Worm (Caenorhabditis elegans) whole organism, L2 larva: Measurements from ENCODE around the gene col-81.

Source experiments
- C34F6.9 ChIP-seq: fragments of 150-350 bp; optimal IDR thresholded peaks from 2 replicates; lab custom pipeline; 2014; ENCODE audit warnings: missing biosample characterization, missing genetic modification characterization
- ZK546.5 ChIP-seq: sonication (generic microtip); optimal IDR thresholded peaks from 2 replicates; lab custom pipeline; 2017; ENCODE audit warnings: missing biosample characterization, missing genetic modification characterization
- ama-1 ChIP-seq: fragments of 150-350 bp; optimal IDR thresholded peaks from 2 replicates; lab custom pipeline; 2018; ENCODE audit warnings: inconsistent platforms
- ceh-16 ChIP-seq: fragments of 150-350 bp; optimal IDR thresholded peaks from 2 replicates; lab custom pipeline; 2014; ENCODE audit warnings: missing biosample characterization, missing genetic modification characterization
- dmd-4 ChIP-seq: sonication (generic microtip); optimal IDR thresholded peaks from 2 replicates; lab custom pipeline; 2017; ENCODE audit warnings: missing biosample characterization, missing genetic modification characterization
- egl-27 ChIP-seq: sonication (generic microtip); optimal IDR thresholded peaks from 3 replicates; lab custom pipeline; 2017; ENCODE audit warnings: missing biosample characterization, missing genetic modification reagents, missing genetic modification characterization
- elt-1 ChIP-seq: fragments of 150-350 bp; optimal IDR thresholded peaks from 2 replicates; lab custom pipeline; 2014; ENCODE audit warnings: missing biosample characterization, missing genetic modification characterization
- elt-3 ChIP-seq: sonication (generic microtip); optimal IDR thresholded peaks from 2 replicates; lab custom pipeline; 2017; ENCODE audit warnings: missing biosample characterization, missing genetic modification characterization
- lin-11 ChIP-seq: fragments of 150-350 bp; sonication (generic microtip); optimal IDR thresholded peaks from 2 replicates; lab custom pipeline; 2014; ENCODE audit warnings: missing biosample characterization, missing genetic modification characterization, inconsistent platforms, mixed read lengths
- lin-39 ChIP-seq: fragments of 150-350 bp; optimal IDR thresholded peaks from 2 replicates; lab custom pipeline; 2014; ENCODE audit warnings: missing biosample characterization, missing genetic modification reagents, missing genetic modification characterization
- mbf-1 ChIP-seq: sonication (generic microtip); optimal IDR thresholded peaks from 2 replicates; lab custom pipeline; 2017; ENCODE audit warnings: missing biosample characterization, missing genetic modification characterization
- nhr-12 ChIP-seq: fragments of 150-350 bp; optimal IDR thresholded peaks from 2 replicates; lab custom pipeline; 2014; ENCODE audit warnings: missing biosample characterization, missing genetic modification characterization
- nhr-129 ChIP-seq: fragments of 150-350 bp; optimal IDR thresholded peaks from 2 replicates; lab custom pipeline; 2014; ENCODE audit warnings: missing biosample characterization, missing genetic modification characterization
- nhr-23 ChIP-seq: fragments of 150-350 bp; optimal IDR thresholded peaks from 2 replicates; lab custom pipeline; 2014; ENCODE audit warnings: missing biosample characterization, missing genetic modification reagents, missing genetic modification characterization
- nhr-237 ChIP-seq: fragments of 150-350 bp; optimal IDR thresholded peaks from 2 replicates; lab custom pipeline; 2014; ENCODE audit warnings: missing biosample characterization, missing genetic modification characterization
- nhr-25 ChIP-seq: fragments of 150-350 bp; sonication (generic microtip); optimal IDR thresholded peaks from 3 replicates; lab custom pipeline; 2014; ENCODE audit warnings: missing biosample characterization, missing genetic modification characterization
- peb-1 ChIP-seq: fragments of 150-350 bp; optimal IDR thresholded peaks from 2 replicates; lab custom pipeline; 2014; ENCODE audit warnings: missing biosample characterization, missing genetic modification characterization
- sem-4 ChIP-seq: fragments of 150-350 bp; optimal IDR thresholded peaks from 2 replicates; lab custom pipeline; 2014; ENCODE audit warnings: missing biosample characterization, missing genetic modification reagents, missing genetic modification characterization
- skn-1 ChIP-seq: sonication (generic microtip); optimal IDR thresholded peaks from 2 replicates; lab custom pipeline; 2017; ENCODE audit warnings: missing biosample characterization, missing genetic modification characterization
- sma-3 ChIP-seq: sonication (generic microtip); optimal IDR thresholded peaks from 2 replicates; lab custom pipeline; 2016; ENCODE audit warnings: missing genetic modification reagents, missing genetic modification characterization, missing compliant biosample characterization
- sma-9 ChIP-seq, 2 experiments: fragments of 150-350 bp in 1 of 2; sonication (generic microtip) in 1 of 2; optimal IDR thresholded peaks; 2 replicates each; lab custom pipeline; 2014 to 2016; ENCODE audit warnings: missing genetic modification characterization in 2 of 2, mild to moderate bottlenecking in 1 of 2, missing biosample characterization in 1 of 2, missing compliant biosample characterization in 1 of 2, missing genetic modification reagents in 1 of 2, moderate library complexity in 1 of 2
- snpc-4 ChIP-seq: fragments of 150-350 bp; optimal IDR thresholded peaks from 2 replicates; lab custom pipeline; 2014; ENCODE audit warnings: missing biosample characterization, missing genetic modification characterization
- unc-39 ChIP-seq: fragments of 150-350 bp; optimal IDR thresholded peaks from 2 replicates; lab custom pipeline; 2014; ENCODE audit warnings: missing biosample characterization, missing genetic modification characterization
- unc-55 ChIP-seq: fragments of 150-350 bp; sonication (generic microtip); optimal IDR thresholded peaks from 3 replicates; lab custom pipeline; 2014; ENCODE audit warnings: missing biosample characterization, missing genetic modification reagents, missing genetic modification characterization
- unc-62 ChIP-seq: fragments of 150-350 bp; optimal IDR thresholded peaks from 2 replicates; lab custom pipeline; 2014; ENCODE audit warnings: missing biosample characterization, missing genetic modification reagents, missing genetic modification characterization
- ztf-1 ChIP-seq: fragments of 200-800 bp; sonication (Bioruptor generic); conservative IDR thresholded peaks from 2 replicates; pipeline ENCODE4 v1.3.6; 2022; ENCODE audit warnings: missing genetic modification characterization, missing compliant biosample characterization
- ztf-4 ChIP-seq: fragments of 150-350 bp; optimal IDR thresholded peaks from 2 replicates; lab custom pipeline; 2014; ENCODE audit warnings: missing biosample characterization, missing genetic modification characterization

col-81 gene

ce11 chrII:11015210-11015609 lies 1.6 kb upstream of the col-81 start:
- TF ChIP-seq unc-39, result no peak
- peak; percentile 51 for TF ChIP-seq ama-1
- peak; percentile 73 for TF ChIP-seq nhr-25 (tag; lab: Kevin White, UChicago)
- TF ChIP-seq, all 48 proteins: peak for 2

ce11 chrII:11012532-11013179 lies 911 bp downstream of the col-81 start:
- no peak for TF ChIP-seq dmd-4 (tag; lab: Kevin White, UChicago)
- no peak for TF ChIP-seq elt-3 (tag; lab: Kevin White, UChicago)
- TF ChIP-seq nhr-12 (tag; lab: Kevin White, UChicago), result no peak
- no peak for TF ChIP-seq unc-62 (GFP tag; lab: Kevin White, UChicago)
- no peak for TF ChIP-seq egl-27 (tag; lab: Kevin White, UChicago)
- TF ChIP-seq mbf-1 (tag; lab: Kevin White, UChicago), result no peak
- TF ChIP-seq skn-1, result no peak
- TF ChIP-seq snpc-4, result no peak
- no peak for TF ChIP-seq sem-4 (tag; lab: Kevin White, UChicago)
- no peak for TF ChIP-seq sma-3 (GFP tag; lab: Kevin White, UChicago)
- no peak for TF ChIP-seq nhr-25 (tag; lab: Kevin White, UChicago)
- no peak for TF ChIP-seq elt-1
- no peak for TF ChIP-seq peb-1 (tag; lab: Kevin White, UChicago)
- TF ChIP-seq nhr-23 (tag; lab: Kevin White, UChicago), result no peak
- TF ChIP-seq ztf-1 (GFP tag; lab: Robert Waterston, UW), result no peak
- TF ChIP-seq, all 48 proteins: peak for 0

DNA sequence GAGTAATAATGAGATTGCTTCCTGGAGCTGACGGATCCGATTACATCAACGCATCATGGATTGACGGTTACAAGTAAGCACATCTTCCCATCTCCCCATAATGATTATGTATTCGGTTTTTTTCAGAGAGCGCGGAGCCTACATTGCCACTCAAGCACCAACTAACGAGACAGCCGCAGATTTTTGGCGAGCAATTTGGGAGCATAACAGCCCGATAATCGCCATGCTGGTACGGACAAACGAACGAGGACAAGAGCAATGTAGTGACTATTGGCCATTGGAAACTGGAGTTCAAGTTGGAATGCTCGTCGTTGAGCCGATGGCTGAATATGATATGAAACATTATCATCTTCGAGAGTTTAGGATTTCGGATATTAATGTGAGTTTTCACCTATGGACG lies 2.7 kb downstream of the col-81 start:
- TF ChIP-seq sma-9 (GFP tag; optimal IDR thresholded peaks at IDR 0.05; lab: Kevin White, UChicago), result no peak
- no peak for TF ChIP-seq sma-9 (tag; optimal IDR thresholded peaks at IDR 0.05; lab: Kevin White, UChicago)
- TF ChIP-seq ceh-16 (tag; lab: Kevin White, UChicago), result no peak
- TF ChIP-seq ZK546.5 (tag; lab: Kevin White, UChicago), result no peak
- no peak for TF ChIP-seq unc-62 (GFP tag; lab: Kevin White, UChicago)
- TF ChIP-seq, all 48 proteins: peak for 0

ce11 chrII:11004381-11004780 lies 9.2 kb downstream of the col-81 start:
- TF ChIP-seq sma-9 (GFP tag; optimal IDR thresholded peaks at IDR 0.05; lab: Kevin White, UChicago) (no peak), sma-9 (tag; optimal IDR thresholded peaks at IDR 0.05; lab: Kevin White, UChicago) (no peak), nhr-129 (tag; lab: Kevin White, UChicago) (peak; percentile 6), lin-39 (peak; percentile 2)

DNA sequence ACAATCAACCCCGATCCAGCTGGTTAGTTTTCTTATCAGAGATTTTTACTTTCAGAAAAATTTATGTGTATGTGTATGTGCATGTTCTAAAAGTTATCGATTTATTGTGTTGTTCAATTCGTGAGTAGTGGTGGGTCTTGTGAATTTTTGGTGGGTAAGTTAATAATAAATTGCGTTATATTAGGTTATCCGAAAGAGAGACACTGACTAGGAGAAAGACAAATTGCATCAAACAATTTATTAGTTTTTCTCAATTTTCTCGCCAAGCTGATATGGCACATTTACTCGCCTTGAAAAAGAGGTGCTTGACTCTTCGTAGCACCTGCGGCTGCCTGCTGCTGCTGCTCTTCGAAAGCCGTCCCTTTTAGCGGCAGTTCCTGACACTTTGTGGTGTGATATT lies 14.5 kb downstream of the col-81 start:
- TF ChIP-seq C34F6.9 (tag; lab: Kevin White, UChicago) (no peak), ztf-4 (tag; lab: Kevin White, UChicago) (no peak)

ce11 chrII:10995600-10995999 lies 18.0 kb downstream of the col-81 start:
- TF ChIP-seq elt-3 (tag; lab: Kevin White, UChicago) (no peak), nhr-237 (tag; lab: Kevin White, UChicago) (no peak), lin-11 (no peak), nhr-12 (tag; lab: Kevin White, UChicago) (no peak), ceh-16 (tag; lab: Kevin White, UChicago) (no peak)

ce11 chrII:10993607-10994229 lies 19.8 kb downstream of the col-81 start:
- TF ChIP-seq ceh-16 (tag; lab: Kevin White, UChicago) (peak; percentile 18), skn-1 (no peak), sem-4 (tag; lab: Kevin White, UChicago) (no peak), C34F6.9 (tag; lab: Kevin White, UChicago) (no peak), ama-1 (no peak), unc-55 (GFP tag; lab: Kevin White, UChicago) (peak; percentile 34)
